Fruit fly (Drosophila melanogaster): ENCODE data around the gene CG31815.

DNA sequence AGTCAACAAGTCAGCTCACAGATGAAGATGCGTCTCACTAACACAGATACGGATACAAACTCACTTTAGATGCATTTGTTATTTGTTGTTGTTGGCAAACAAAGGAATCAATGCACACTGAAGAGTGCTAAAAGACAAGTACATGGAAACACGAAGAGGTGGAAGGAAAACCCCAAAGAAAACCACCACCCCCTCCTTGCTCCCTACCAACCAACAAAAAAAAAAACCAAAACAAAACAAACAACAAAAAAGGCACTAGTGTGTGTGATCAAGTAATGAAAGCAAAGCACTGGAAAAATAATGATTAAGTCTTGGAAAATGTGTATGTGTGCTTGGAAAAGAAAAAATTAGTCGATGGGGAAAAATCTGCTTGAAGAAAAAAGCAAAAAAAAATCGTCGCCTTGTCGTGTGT, 16.9 kb upstream of the CG31815 start:
- TF ChIP-seq Myc (optimal IDR thresholded peaks at IDR 0.05) = no peak
- no peak for TF ChIP-seq psq (optimal IDR thresholded peaks at IDR 0.05)
- TF ChIP-seq h (optimal IDR thresholded peaks at IDR 0.05) = no peak
